Fruit fly (Drosophila melanogaster) whole organism, embryonic: ENCODE results near the gene BHD.
A peak's percentile ranks its signal among the peaks of the same experiment; 100 is the strongest.

Experiments
- Abd-B ChIP-seq: fragments of 200-800 bp; sonication (Bioruptor generic); optimal IDR thresholded peaks from 2 replicates; lab custom pipeline; 2018; ENCODE audit warnings: missing biosample characterization, mild to moderate bottlenecking, missing genetic modification characterization, moderate library complexity
- CG10267 ChIP-seq: fragments of 200-800 bp; sonication (Bioruptor generic); optimal IDR thresholded peaks from 2 replicates; lab custom pipeline; 2018; ENCODE audit warnings: missing biosample characterization, mild to moderate bottlenecking, missing genetic modification characterization, moderate library complexity
- CG10565 ChIP-seq: fragments of 200-800 bp; sonication (Bioruptor generic); optimal IDR thresholded peaks from 3 replicates; lab custom pipeline; 2016; ENCODE audit warnings: missing biosample characterization, mild to moderate bottlenecking, missing genetic modification characterization
- CG11504 ChIP-seq: fragments of 200-800 bp; sonication (Bioruptor generic); optimal IDR thresholded peaks from 3 replicates; lab custom pipeline; 2019; ENCODE audit warnings: missing biosample characterization, mild to moderate bottlenecking, missing genetic modification characterization, moderate library complexity
- CG13775 ChIP-seq: fragments of 200-800 bp; sonication (Bioruptor generic); optimal IDR thresholded peaks from 3 replicates; lab custom pipeline; 2017; ENCODE audit warnings: missing biosample characterization, mild to moderate bottlenecking, missing genetic modification characterization
- CG16779 ChIP-seq: fragments of 200-800 bp; sonication (Bioruptor generic); IDR thresholded peaks from 2 replicates; pipeline ENCODE4 v1.3.6; 2022; ENCODE audit warnings: missing biosample characterization, missing genetic modification characterization
- CG17568 ChIP-seq: fragments of 200-800 bp; sonication (Bioruptor generic); optimal IDR thresholded peaks from 2 replicates; lab custom pipeline; 2018; ENCODE audit warnings: missing biosample characterization, mild to moderate bottlenecking, missing genetic modification characterization, moderate library complexity
- CG2712 ChIP-seq: fragments of 200-800 bp; optimal IDR thresholded peaks from 3 replicates; lab custom pipeline; 2019; ENCODE audit warnings: missing biosample characterization, mild to moderate bottlenecking, missing genetic modification characterization, moderate library complexity
- CG3065 ChIP-seq: fragments of 200-800 bp; sonication (Bioruptor generic); optimal IDR thresholded peaks from 2 replicates; lab custom pipeline; 2016; ENCODE audit warnings: missing biosample characterization, missing genetic modification characterization
- CG3163 ChIP-seq: fragments of 200-800 bp; sonication (Bioruptor generic); optimal IDR thresholded peaks from 3 replicates; lab custom pipeline; 2016; ENCODE audit warnings: missing biosample characterization, missing genetic modification characterization
- CG3847 ChIP-seq: fragments of 200-800 bp; sonication (Bioruptor generic); IDR thresholded peaks from 2 replicates; pipeline ENCODE4 v1.3.6; 2022; ENCODE audit warnings: missing biosample characterization, missing genetic modification characterization
- CG5180 ChIP-seq: fragments of 200-800 bp; sonication (Bioruptor generic); optimal IDR thresholded peaks from 3 replicates; lab custom pipeline; 2017; ENCODE audit warnings: missing biosample characterization, missing genetic modification characterization, mild to moderate bottlenecking, moderate library complexity, missing genetic modification reagents
- CG7372 ChIP-seq: fragments of 200-800 bp; sonication (Bioruptor generic); IDR thresholded peaks from 2 replicates; pipeline ENCODE4 v1.3.6; 2022; ENCODE audit warnings: missing biosample characterization, missing genetic modification characterization
- CG7556 ChIP-seq: fragments of 200-800 bp; sonication (Bioruptor generic); optimal IDR thresholded peaks from 2 replicates; lab custom pipeline; 2017; ENCODE audit warnings: missing biosample characterization, mild to moderate bottlenecking, missing genetic modification characterization
- Deaf1 ChIP-seq: fragments of 200-800 bp; optimal IDR thresholded peaks from 3 replicates; lab custom pipeline; 2019; ENCODE audit warnings: missing biosample characterization, mild to moderate bottlenecking, missing genetic modification characterization, moderate library complexity
- Dp ChIP-seq: fragments of 200-800 bp; sonication (Bioruptor generic); optimal IDR thresholded peaks from 2 replicates; lab custom pipeline; 2018; ENCODE audit warnings: missing biosample characterization, mild to moderate bottlenecking, missing genetic modification characterization, moderate library complexity
- Dref ChIP-seq: fragments of 200-800 bp; sonication (Bioruptor generic); IDR thresholded peaks from 2 replicates; pipeline ENCODE4 v1.3.6; 2022; ENCODE audit warnings: missing biosample characterization, missing genetic modification characterization
- Drgx ChIP-seq: fragments of 200-800 bp; sonication (Bioruptor generic); IDR thresholded peaks from 2 replicates; pipeline ENCODE4 v1.3.6; 2022; ENCODE audit warnings: missing biosample characterization, missing genetic modification characterization
- HLHmδ ChIP-seq: fragments of 200-800 bp; sonication (Bioruptor generic); optimal IDR thresholded peaks from 2 replicates; lab custom pipeline; 2018; ENCODE audit warnings: missing biosample characterization, mild to moderate bottlenecking, missing genetic modification characterization, moderate library complexity
- Jarid2 ChIP-seq: fragments of 200-800 bp; sonication (Bioruptor generic); optimal IDR thresholded peaks from 3 replicates; lab custom pipeline; 2017; ENCODE audit warnings: mild to moderate bottlenecking, missing biosample characterization, missing genetic modification reagents, missing genetic modification characterization
- Opbp ChIP-seq: fragments of 200-800 bp; sonication (Bioruptor generic); IDR thresholded peaks from 3 replicates; pipeline ENCODE4 v1.3.6; 2022; ENCODE audit warnings: missing biosample characterization, missing genetic modification characterization; ENCODE audit not compliant: partially characterized antibody
- Ptx1 ChIP-seq: fragments of 200-800 bp; sonication (Bioruptor generic); IDR thresholded peaks from 2 replicates; pipeline ENCODE4 v1.3.6; 2022; ENCODE audit warnings: missing biosample characterization, missing genetic modification characterization
- Taf1 ChIP-seq: fragments of 200-800 bp; sonication (Bioruptor generic); IDR thresholded peaks from 2 replicates; pipeline ENCODE4 v1.3.6; 2022; ENCODE audit warnings: missing biosample characterization, missing genetic modification characterization
- Trl ChIP-seq, 3 experiments: fragments of >200 bp in 2 of 3; fragments of 200-800 bp in 1 of 3; sonication (Bioruptor generic) in 1 of 3; optimal IDR thresholded peaks; 2 replicates in 1 of 3; 3 replicates in 2 of 3; lab custom pipeline; 2016 to 2017; ENCODE audit warnings: missing biosample characterization in 1 of 3, missing genetic modification characterization in 1 of 3
- YL-1 ChIP-seq: fragments of 200-800 bp; sonication (Bioruptor generic); optimal IDR thresholded peaks from 3 replicates; lab custom pipeline; 2017; ENCODE audit warnings: missing biosample characterization, mild to moderate bottlenecking, missing genetic modification characterization
- crp ChIP-seq, 2 experiments: fragments of 200-800 bp; sonication (Bioruptor generic); optimal IDR thresholded peaks; 2 replicates in 1 of 2; 3 replicates in 1 of 2; lab custom pipeline; 2017; ENCODE audit warnings: missing biosample characterization in 2 of 2, missing genetic modification characterization in 2 of 2, mild to moderate bottlenecking in 1 of 2, moderate library complexity in 1 of 2
- ewg ChIP-seq: fragments of 200-800 bp; sonication (Bioruptor generic); optimal IDR thresholded peaks from 3 replicates; lab custom pipeline; 2017; ENCODE audit warnings: mild to moderate bottlenecking, missing biosample characterization, missing genetic modification reagents, missing genetic modification characterization
- gro ChIP-seq: fragments of 200-800 bp; sonication (Bioruptor generic); optimal IDR thresholded peaks from 2 replicates; lab custom pipeline; 2016; ENCODE audit warnings: missing biosample characterization, missing genetic modification characterization
- hbn ChIP-seq: fragments of 200-800 bp; sonication (Bioruptor generic); IDR thresholded peaks from 2 replicates; pipeline ENCODE4 v1.3.6; 2022; ENCODE audit warnings: missing biosample characterization, missing genetic modification characterization; ENCODE audit not compliant: partially characterized antibody
- kni ChIP-seq: fragments of 200-800 bp; sonication (Bioruptor generic); optimal IDR thresholded peaks from 3 replicates; lab custom pipeline; 2017; ENCODE audit warnings: mild to moderate bottlenecking, missing biosample characterization, missing genetic modification reagents, missing genetic modification characterization
- lmd ChIP-seq: fragments of 200-800 bp; sonication (Bioruptor generic); IDR thresholded peaks from 2 replicates; pipeline ENCODE4 v1.3.6; 2022; ENCODE audit warnings: missing biosample characterization, missing genetic modification characterization
- prd ChIP-seq, 3 experiments: fragments of >200 bp in 2 of 3; fragments of 200-800 bp in 1 of 3; sonication (Bioruptor generic) in 1 of 3; optimal IDR thresholded peaks in 2 of 3; IDR thresholded peaks in 1 of 3; 2 replicates in 2 of 3; 3 replicates in 1 of 3; pipeline versions ENCODE4 v1.3.6 to Lab custom; 2017 to 2022; ENCODE audit warnings: missing biosample characterization in 1 of 3, missing genetic modification characterization in 1 of 3
- pros ChIP-seq: fragments of 200-800 bp; sonication (Bioruptor generic); optimal IDR thresholded peaks from 3 replicates; lab custom pipeline; 2019; ENCODE audit warnings: missing biosample characterization, mild to moderate bottlenecking, missing genetic modification characterization, moderate library complexity
- sens ChIP-seq: fragments of 200-800 bp; sonication (Bioruptor generic); peaks from one replicate; lab custom pipeline; 2016; ENCODE audit warnings: missing biosample characterization, missing genetic modification characterization
- sqz ChIP-seq: fragments of 200-800 bp; sonication (Bioruptor generic); optimal IDR thresholded peaks from 3 replicates; lab custom pipeline; 2018; ENCODE audit warnings: missing biosample characterization, mild to moderate bottlenecking, missing genetic modification characterization
- unc-4 ChIP-seq: fragments of 200-800 bp; sonication (Bioruptor generic); IDR thresholded peaks from 2 replicates; pipeline ENCODE4 v1.3.6; 2022; ENCODE audit warnings: missing biosample characterization, missing genetic modification characterization; ENCODE audit not compliant: partially characterized antibody
- zen2 ChIP-seq: fragments of 200-800 bp; sonication (Bioruptor generic); IDR thresholded peaks from 3 replicates; pipeline ENCODE4 v1.3.6; 2022; ENCODE audit warnings: missing biosample characterization, missing genetic modification characterization; ENCODE audit not compliant: partially characterized antibody

The BHD gene

dm6 chr3L:7238072-7238759 lies at the start of gene BHD, which contains the start of gene CG14829 (continued):
- TF ChIP-seq CG10267 = peak; percentile 40
- peak; percentile 48 for TF ChIP-seq YL-1 (GFP tag; lab: Kevin White, UChicago)
- TF ChIP-seq kni (GFP tag; lab: Kevin White, UChicago) = no peak
- peak; percentile 63 for TF ChIP-seq Dp
- no peak for TF ChIP-seq CG17568 (GFP tag; lab: Kevin White, UChicago)
- 0 out of 2 replicates have a peak, but pooled peaks have one; percentile 14 for TF ChIP-seq unc-4 (GFP tag; lab: Robert Waterston, UW)
- TF ChIP-seq HLHmδ (GFP tag; lab: Kevin White, UChicago) = no peak

- peak; percentile 25 for TF ChIP-seq Deaf1
- TF ChIP-seq Trl (optimal IDR thresholded peaks at IDR 0.05; lab: Kevin White, UChicago) = peak in 1 of 2 experiments; percentile 14
- no peak for TF ChIP-seq Trl (GFP tag; optimal IDR thresholded peaks at IDR 0.05; lab: Kevin White, UChicago)
- no peak for TF ChIP-seq zen2
- TF ChIP-seq Jarid2 (GFP tag; lab: Kevin White, UChicago) = peak; percentile 11
- peak in 1 of 2 experiments; percentile 14 for TF ChIP-seq crp (GFP tag; optimal IDR thresholded peaks at IDR 0.05; lab: Kevin White, UChicago)
- no peak for TF ChIP-seq Dref (GFP tag; lab: Robert Waterston, UW)
- TF ChIP-seq sqz (GFP tag; lab: Kevin White, UChicago) = no peak
- TF ChIP-seq ewg (GFP tag; lab: Kevin White, UChicago) = peak; percentile 91
- 0 out of 3 replicates have a peak, but pooled peaks have one; percentile 20 for TF ChIP-seq Opbp
- TF ChIP-seq CG16779 = peak; percentile 62
- TF ChIP-seq CG3163 = peak; percentile 74
- TF ChIP-seq CG3847 (GFP tag; lab: Robert Waterston, UW) = 0 out of 2 replicates have a peak, but pooled peaks have one; percentile 21
Measured at dm6 chr3L:7189668-7190200, 48.6 kb upstream of the BHD start, which contains the start of gene Dscam2. Gene Dscam2, minus strand, starts transcription at chr3L:7189931.

- TF ChIP-seq Drgx (peak; percentile 36), CG13775 (GFP tag; lab: Kevin White, UChicago) (no peak)
- TF ChIP-seq, all 482 proteins: peak for 1
Measured at dm6 chr3L:7190497-7190896, 47.8 kb upstream of the BHD start.

- no peak for TF ChIP-seq Taf1 (GFP tag; lab: Robert Waterston, UW)
- no peak for TF ChIP-seq CG7556
- peak; percentile 11 for TF ChIP-seq CG11504
- TF ChIP-seq CG10565 (GFP tag; lab: Kevin White, UChicago) = no peak
- peak; percentile 4 for TF ChIP-seq CG2712 (tag; lab: Kevin White, UChicago)
- TF ChIP-seq hbn (GFP tag; lab: Robert Waterston, UW) = no peak
- no peak for TF ChIP-seq CG7372 (GFP tag; lab: Robert Waterston, UW)
- no peak for TF ChIP-seq CG5180 (GFP tag; lab: Kevin White, UChicago)
- TF ChIP-seq Abd-B (GFP tag; lab: Kevin White, UChicago) = peak; percentile 30
- no peak for TF ChIP-seq lmd (GFP tag; lab: Robert Waterston, UW)
- no peak for TF ChIP-seq prd (optimal IDR thresholded peaks at IDR 0.05; lab: Kevin White, UChicago)
- 0 out of 3 replicates have a peak, but pooled peaks have one; percentile 22 for TF ChIP-seq prd (GFP tag; IDR thresholded peaks at IDR 0.05; lab: Robert Waterston, UW)
- peak; percentile 41; the same call in 1 of the 2 replicates for TF ChIP-seq Drgx
- TF ChIP-seq pros (GFP tag; lab: Kevin White, UChicago) = no peak
- TF ChIP-seq CG3065 (GFP tag; lab: Kevin White, UChicago) = no peak
- TF ChIP-seq gro (GFP tag; lab: Kevin White, UChicago) = no peak
- TF ChIP-seq sens (GFP tag; lab: Kevin White, UChicago) = peak; percentile 72
- TF ChIP-seq Ptx1 (GFP tag; lab: Robert Waterston, UW) = no peak
Measured at dm6 chr3L:7191218-7191617, 47.1 kb upstream of the BHD start.
